Worm (Caenorhabditis elegans) whole organism, L1 larva: ENCODE results near the gene T21C9.9.
A peak's percentile ranks its signal among the peaks of the same experiment; 100 is the strongest.

ENCODE experiments used
- C04F5.9 ChIP-seq: sonication (generic microtip); optimal IDR thresholded peaks from 2 replicates; lab custom pipeline; 2016; ENCODE audit warnings: missing genetic modification characterization, missing compliant biosample characterization
- C16A3.4 ChIP-seq: fragments of 150-350 bp; optimal IDR thresholded peaks from 2 replicates; lab custom pipeline; 2014; ENCODE audit warnings: missing biosample characterization, missing genetic modification characterization
- F16B12.6 ChIP-seq: fragments of 150-350 bp; optimal IDR thresholded peaks from 2 replicates; lab custom pipeline; 2014; ENCODE audit warnings: missing biosample characterization, missing genetic modification characterization
- Y116A8C.19 ChIP-seq: sonication (generic microtip); optimal IDR thresholded peaks from 2 replicates; lab custom pipeline; 2016; ENCODE audit warnings: missing compliant biosample characterization, missing genetic modification characterization, borderline replicate concordance
- ceh-82 ChIP-seq, 3 experiments: fragments of 150-350 bp in 1 of 3; sonication (generic microtip) in 2 of 3; optimal IDR thresholded peaks; 2 replicates each; lab custom pipeline; 2014 to 2017; ENCODE audit warnings: missing biosample characterization in 3 of 3, missing genetic modification characterization in 3 of 3
- dpl-1 ChIP-seq, 3 experiments: fragments of 150-350 bp in 2 of 3; sonication (generic microtip) in 1 of 3; optimal IDR thresholded peaks; 2 replicates each; lab custom pipeline; 2014 to 2017; ENCODE audit warnings: missing biosample characterization in 3 of 3, missing genetic modification characterization in 3 of 3, missing genetic modification reagents in 3 of 3
- dsc-1 ChIP-seq: sonication (generic microtip); optimal IDR thresholded peaks from 2 replicates; lab custom pipeline; 2016; ENCODE audit warnings: mild to moderate bottlenecking, missing genetic modification characterization, missing compliant biosample characterization
- egl-27 ChIP-seq, 2 experiments: fragments of 150-350 bp in 1 of 2; sonication (generic microtip); optimal IDR thresholded peaks; 3 replicates each; lab custom pipeline; 2017 to 2018; ENCODE audit warnings: missing biosample characterization in 2 of 2, missing genetic modification characterization in 2 of 2, missing genetic modification reagents in 2 of 2
- elt-3 ChIP-seq, 6 experiments: fragments of 150-350 bp in 1 of 6; sonication (generic microtip); optimal IDR thresholded peaks; 2 replicates each; lab custom pipeline; 2017 to 2018; ENCODE audit warnings: missing biosample characterization in 6 of 6, missing genetic modification characterization in 6 of 6, inconsistent platforms in 1 of 6
- ets-5 ChIP-seq: fragments of 200-800 bp; sonication (Bioruptor generic); IDR thresholded peaks from 2 replicates; pipeline ENCODE4 v1.3.6; 2022; ENCODE audit warnings: missing genetic modification characterization, missing compliant biosample characterization
- fkh-8 ChIP-seq: sonication (generic microtip); optimal IDR thresholded peaks from 2 replicates; lab custom pipeline; 2016; ENCODE audit warnings: mild to moderate bottlenecking, missing genetic modification characterization, missing compliant biosample characterization
- fos-1 ChIP-seq: fragments of 150-350 bp; optimal IDR thresholded peaks from 2 replicates; lab custom pipeline; 2014; ENCODE audit warnings: missing biosample characterization, missing genetic modification characterization
- grh-1 ChIP-seq: fragments of 200-800 bp; sonication (Bioruptor generic); IDR thresholded peaks from 2 replicates; pipeline ENCODE4 v1.3.6; 2022; ENCODE audit warnings: missing genetic modification reagents, missing genetic modification characterization, missing compliant biosample characterization
- hlh-4 ChIP-seq: sonication (generic microtip); optimal IDR thresholded peaks from 2 replicates; lab custom pipeline; 2016; ENCODE audit warnings: mild to moderate bottlenecking, missing genetic modification characterization, missing compliant biosample characterization
- lir-3 ChIP-seq: sonication (generic microtip); optimal IDR thresholded peaks from 2 replicates; lab custom pipeline; 2016; ENCODE audit warnings: mild to moderate bottlenecking, missing genetic modification characterization, moderate library complexity, missing compliant biosample characterization; ENCODE audit not compliant: poor library complexity
- mef-2 ChIP-seq: fragments of 150-350 bp; optimal IDR thresholded peaks from 2 replicates; lab custom pipeline; 2014; ENCODE audit warnings: missing biosample characterization, missing genetic modification characterization
- mep-1 ChIP-seq: fragments of 150-350 bp; optimal IDR thresholded peaks from 2 replicates; lab custom pipeline; 2014; ENCODE audit warnings: missing biosample characterization, missing genetic modification characterization
- nhr-12 ChIP-seq: sonication (generic microtip); optimal IDR thresholded peaks from 2 replicates; lab custom pipeline; 2017; ENCODE audit warnings: missing biosample characterization, missing genetic modification characterization
- nhr-19 ChIP-seq: fragments of 200-800 bp; sonication (Bioruptor generic); conservative IDR thresholded peaks from 2 replicates; pipeline ENCODE4 v1.3.6; 2022; ENCODE audit warnings: missing genetic modification characterization, missing compliant biosample characterization
- nhr-237 ChIP-seq: fragments of 150-350 bp; optimal IDR thresholded peaks from 2 replicates; lab custom pipeline; 2014; ENCODE audit warnings: missing biosample characterization, missing genetic modification characterization
- nhr-71 ChIP-seq: sonication (generic microtip); optimal IDR thresholded peaks from 2 replicates; lab custom pipeline; 2016; ENCODE audit warnings: mild to moderate bottlenecking, missing genetic modification characterization, moderate library complexity, missing compliant biosample characterization
- nhr-84 ChIP-seq: sonication (generic microtip); optimal IDR thresholded peaks from 2 replicates; lab custom pipeline; 2017; ENCODE audit warnings: missing biosample characterization, missing genetic modification characterization
- nhr-85 ChIP-seq: sonication (generic microtip); peaks from one replicate; lab custom pipeline; 2016; ENCODE audit warnings: missing genetic modification characterization, inconsistent platforms, missing compliant biosample characterization
- nhr-90 ChIP-seq: sonication (generic microtip); optimal IDR thresholded peaks from 2 replicates; lab custom pipeline; 2016; ENCODE audit warnings: mild to moderate bottlenecking, missing genetic modification characterization, missing compliant biosample characterization; ENCODE audit not compliant: poor library complexity
- rnt-1 ChIP-seq: sonication (generic microtip); optimal IDR thresholded peaks from 2 replicates; lab custom pipeline; 2016; ENCODE audit warnings: mild to moderate bottlenecking, missing genetic modification characterization, moderate library complexity, missing compliant biosample characterization
- skn-1 ChIP-seq: fragments of 150-350 bp; optimal IDR thresholded peaks from 2 replicates; lab custom pipeline; 2014; ENCODE audit warnings: missing biosample characterization, missing genetic modification characterization
- snpc-4 ChIP-seq: fragments of 150-350 bp; optimal IDR thresholded peaks from 2 replicates; lab custom pipeline; 2014; ENCODE audit warnings: missing biosample characterization, missing genetic modification characterization
- snu-23 ChIP-seq: sonication (generic microtip); optimal IDR thresholded peaks from 2 replicates; lab custom pipeline; 2016; ENCODE audit warnings: missing genetic modification characterization, missing compliant biosample characterization
- sptf-1 ChIP-seq: fragments of 150-350 bp; optimal IDR thresholded peaks from 2 replicates; lab custom pipeline; 2014; ENCODE audit warnings: missing biosample characterization, missing genetic modification characterization
- sup-37 ChIP-seq: fragments of 200-800 bp; sonication (Bioruptor generic); optimal IDR thresholded peaks from 2 replicates; lab custom pipeline; 2018; ENCODE audit warnings: mild to moderate bottlenecking, missing genetic modification characterization, missing compliant biosample characterization
- tbx-2 ChIP-seq: sonication (generic microtip); optimal IDR thresholded peaks from 2 replicates; lab custom pipeline; 2016; ENCODE audit warnings: missing genetic modification characterization, missing compliant biosample characterization
- tlp-1 ChIP-seq: fragments of 150-350 bp; optimal IDR thresholded peaks from 2 replicates; lab custom pipeline; 2014; ENCODE audit warnings: missing biosample characterization, missing genetic modification characterization
- unc-130 ChIP-seq: fragments of 150-350 bp; optimal IDR thresholded peaks from 2 replicates; lab custom pipeline; 2017; ENCODE audit warnings: missing biosample characterization, missing genetic modification characterization, inconsistent platforms
- unc-30 ChIP-seq: sonication (generic microtip); optimal IDR thresholded peaks from 2 replicates; lab custom pipeline; 2017; ENCODE audit warnings: missing biosample characterization, missing genetic modification characterization
- unc-62 ChIP-seq: fragments of 150-350 bp; optimal IDR thresholded peaks from 2 replicates; lab custom pipeline; 2014; ENCODE audit warnings: missing biosample characterization, missing genetic modification reagents, missing genetic modification characterization
- vab-15 ChIP-seq: sonication (generic microtip); optimal IDR thresholded peaks from 2 replicates; lab custom pipeline; 2017; ENCODE audit warnings: missing genotype, mild to moderate bottlenecking, missing genetic modification characterization, missing compliant biosample characterization

The T21C9.9 gene

DNA sequence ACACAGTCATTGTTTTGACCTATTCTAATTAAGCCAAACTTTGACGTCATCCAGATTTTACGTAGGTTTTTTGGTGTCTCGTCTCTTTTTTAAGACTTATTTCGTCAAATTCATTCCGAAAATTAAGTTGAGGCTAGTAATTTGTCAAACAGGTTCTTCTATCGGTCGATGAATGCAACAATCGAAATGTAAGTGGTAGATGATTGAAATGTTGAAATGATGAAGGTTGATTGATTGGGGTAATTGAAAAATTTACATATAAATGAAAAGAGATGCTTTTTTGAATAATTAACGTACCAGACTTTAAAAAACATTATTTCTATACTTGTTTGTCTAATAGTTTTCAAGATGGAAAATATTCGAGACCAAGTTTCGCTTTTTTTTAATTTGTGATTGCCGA is 36.0 kb downstream of the T21C9.9 start:
- TF ChIP-seq elt-3 (tag; optimal IDR thresholded peaks at IDR 0.05; lab: Kevin White, UChicago) (no peak), grh-1 (GFP tag; lab: Robert Waterston, UW) (peak; percentile 42; the same call in 1 of the 2 replicates), nhr-85 (tag; lab: Kevin White, UChicago) (peak; percentile 72)

DNA sequence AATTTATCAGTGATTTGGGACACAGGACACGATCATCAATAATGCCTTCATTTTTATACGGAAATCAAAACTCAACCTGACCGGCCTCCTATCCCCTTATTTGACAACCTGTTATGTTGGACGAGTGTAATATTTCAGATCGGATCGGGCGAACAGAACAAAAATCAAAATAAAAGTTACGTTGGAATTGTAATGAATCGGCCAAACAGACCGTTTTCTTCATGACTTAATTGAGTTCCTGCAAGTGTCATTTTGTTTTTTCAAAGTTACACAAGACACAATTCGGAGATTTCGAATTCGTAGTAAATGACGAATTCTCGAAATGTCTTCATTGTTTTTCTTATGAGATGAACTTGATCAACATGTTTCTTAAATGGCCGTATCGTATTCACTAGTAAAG is 37.1 kb downstream of the T21C9.9 start, which contains the start of gene F32G8.3:
TSS of gene F32G8.3 (minus strand) at position 101 of the 400 bp plus-strand sequence.
- no peak for TF ChIP-seq mep-1 (tag; lab: Kevin White, UChicago)
- no peak for TF ChIP-seq F16B12.6 (tag; lab: Kevin White, UChicago)
- TF ChIP-seq nhr-71 (tag; lab: Kevin White, UChicago): no peak
- TF ChIP-seq egl-27 (tag; optimal IDR thresholded peaks at IDR 0.05; lab: Kevin White, UChicago): no peak
- TF ChIP-seq fkh-8: no peak
- no peak for TF ChIP-seq snpc-4
- TF ChIP-seq nhr-84: no peak
- no peak for TF ChIP-seq C16A3.4 (tag; lab: Kevin White, UChicago)
- no peak for TF ChIP-seq vab-15
- no peak for TF ChIP-seq nhr-12 (tag; lab: Kevin White, UChicago)

DNA sequence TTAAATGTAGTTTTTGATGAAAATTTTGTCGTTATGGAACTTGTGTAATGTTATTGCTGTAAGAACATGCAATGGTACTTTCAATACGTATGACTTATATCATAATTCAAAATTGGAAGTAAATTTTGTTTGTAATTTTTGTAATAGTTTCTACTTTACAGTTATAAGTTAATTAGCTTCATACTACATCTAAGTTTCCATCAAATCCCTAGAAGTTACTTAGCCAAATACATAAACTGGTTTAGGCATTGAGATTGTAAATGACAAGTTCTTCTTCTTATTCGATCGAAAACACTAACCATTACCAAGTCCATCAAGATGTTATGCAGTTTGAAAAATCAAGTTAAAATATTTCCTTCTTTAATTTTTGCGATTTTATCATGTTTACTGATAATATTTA is 42.7 kb downstream of the T21C9.9 start, which contains the start of gene F32G8.2:
TSS of gene F32G8.2 (plus strand) at position 301 of the 400 bp plus-strand sequence.
- no peak for TF ChIP-seq hlh-4
- no peak for TF ChIP-seq sptf-1 (tag; lab: Kevin White, UChicago)
- TF ChIP-seq skn-1 (tag; lab: Kevin White, UChicago): no peak
- no peak for TF ChIP-seq unc-130
- no peak for TF ChIP-seq F16B12.6 (tag; lab: Kevin White, UChicago)
- TF ChIP-seq dpl-1 (GFP tag; optimal IDR thresholded peaks at IDR 0.05; lab: Kevin White, UChicago): no peak
- no peak for TF ChIP-seq ceh-82 (tag; optimal IDR thresholded peaks at IDR 0.05; lab: Kevin White, UChicago)
- no peak for TF ChIP-seq snu-23 (GFP tag; lab: Kevin White, UChicago)
- TF ChIP-seq nhr-90 (tag; lab: Kevin White, UChicago): no peak
- no peak for TF ChIP-seq nhr-19 (GFP tag; lab: Robert Waterston, UW)
- no peak for TF ChIP-seq ets-5
- no peak for TF ChIP-seq mef-2 (tag; lab: Kevin White, UChicago)
- no peak for TF ChIP-seq unc-62 (GFP tag; lab: Kevin White, UChicago)
- no peak for TF ChIP-seq tbx-2 (tag; lab: Kevin White, UChicago)
- no peak for TF ChIP-seq nhr-237 (tag; lab: Kevin White, UChicago)
- TF ChIP-seq, all 84 proteins: peak for 0

DNA sequence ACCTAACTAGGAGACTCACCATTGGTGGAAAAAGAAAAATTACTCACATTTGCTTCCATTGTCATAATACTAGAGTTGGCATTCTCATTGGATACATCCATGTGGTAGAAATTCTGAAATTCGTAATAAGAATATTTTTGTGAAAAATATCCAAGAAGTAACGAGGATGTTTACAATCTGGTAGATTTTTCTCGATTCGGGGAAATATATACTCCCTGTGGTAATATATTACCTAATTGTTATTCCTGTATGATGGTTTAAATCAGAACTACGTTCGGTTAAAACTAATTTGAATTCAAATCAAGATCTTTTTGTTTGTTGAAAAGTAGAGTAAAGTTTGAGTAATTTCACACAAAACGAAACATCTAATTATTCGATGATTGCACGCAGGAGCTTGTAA is 43.4 kb downstream of the T21C9.9 start, which contains the start of gene srd-34:
TSS of gene srd-34 (minus strand) at position 101 of the 400 bp plus-strand sequence.
- no peak for TF ChIP-seq sptf-1 (tag; lab: Kevin White, UChicago)
- no peak for TF ChIP-seq rnt-1
- TF ChIP-seq nhr-12 (tag; lab: Kevin White, UChicago): no peak
- TF ChIP-seq Y116A8C.19 (tag; lab: Kevin White, UChicago): no peak
- no peak for TF ChIP-seq skn-1 (tag; lab: Kevin White, UChicago)
- TF ChIP-seq fos-1 (tag; lab: Kevin White, UChicago): no peak
- TF ChIP-seq C16A3.4 (tag; lab: Kevin White, UChicago): no peak
- no peak for TF ChIP-seq unc-30 (tag; lab: Kevin White, UChicago)
- no peak for TF ChIP-seq nhr-237 (tag; lab: Kevin White, UChicago)
- no peak for TF ChIP-seq nhr-85 (tag; lab: Kevin White, UChicago)
- TF ChIP-seq dsc-1 (tag; lab: Kevin White, UChicago): no peak
- no peak for TF ChIP-seq C04F5.9 (tag; lab: Kevin White, UChicago)
- no peak for TF ChIP-seq ets-5
- TF ChIP-seq unc-62 (GFP tag; lab: Kevin White, UChicago): no peak
- no peak for TF ChIP-seq sup-37 (GFP tag; lab: Kevin White, UChicago)
- TF ChIP-seq tlp-1 (tag; lab: Kevin White, UChicago): no peak
- no peak for TF ChIP-seq mep-1 (tag; lab: Kevin White, UChicago)
- TF ChIP-seq lir-3 (tag; lab: Kevin White, UChicago): no peak
